Fruit fly (Drosophila melanogaster) whole organism, prepupa: ENCODE data around the gene CAH7.

ENCODE experiments used
- Blimp-1 ChIP-seq: fragments of 200-800 bp; sonication (Bioruptor generic); optimal IDR thresholded peaks from 3 replicates; lab custom pipeline; 2017; ENCODE audit warnings: missing biosample characterization, missing genetic modification characterization, mild to moderate bottlenecking, moderate library complexity, missing genetic modification reagents
- CG31627 ChIP-seq: fragments of 200-800 bp; sonication (Bioruptor generic); optimal IDR thresholded peaks from 3 replicates; lab custom pipeline; 2016; ENCODE audit warnings: missing biosample characterization, missing genetic modification characterization
- CG34406 ChIP-seq: fragments of 200-800 bp; sonication (Bioruptor generic); optimal IDR thresholded peaks from 3 replicates; lab custom pipeline; 2016; ENCODE audit warnings: missing biosample characterization, missing genetic modification characterization
- CG6163 ChIP-seq: fragments of 200-800 bp; sonication (Bioruptor generic); IDR thresholded peaks from 3 replicates; pipeline ENCODE4 v1.3.6; 2022; ENCODE audit warnings: missing biosample characterization, missing genetic modification characterization
- CG6792 ChIP-seq: fragments of 200-800 bp; sonication (Bioruptor generic); optimal IDR thresholded peaks from 3 replicates; lab custom pipeline; 2016; ENCODE audit warnings: missing biosample characterization, missing genetic modification characterization
- CG6854 ChIP-seq: fragments of 200-800 bp; sonication (Bioruptor generic); optimal IDR thresholded peaks from 2 replicates; lab custom pipeline; 2017; ENCODE audit warnings: missing biosample characterization, mild to moderate bottlenecking, missing genetic modification characterization
- CG8632 ChIP-seq: fragments of 200-800 bp; sonication (Bioruptor generic); optimal IDR thresholded peaks from 3 replicates; lab custom pipeline; 2016; ENCODE audit warnings: missing biosample characterization, missing genetic modification characterization
- Ets96B ChIP-seq: fragments of 200-800 bp; optimal IDR thresholded peaks from 2 replicates; lab custom pipeline; 2019; ENCODE audit warnings: missing biosample characterization, mild to moderate bottlenecking, missing genetic modification characterization, moderate library complexity
- OdsH ChIP-seq: fragments of 200-800 bp; sonication (Bioruptor generic); optimal IDR thresholded peaks from 3 replicates; lab custom pipeline; 2016; ENCODE audit warnings: missing biosample characterization, missing genetic modification characterization
- Sox15 ChIP-seq: fragments of 200-800 bp; sonication (Bioruptor generic); optimal IDR thresholded peaks from 3 replicates; lab custom pipeline; 2016; ENCODE audit warnings: missing biosample characterization, missing genetic modification characterization
- lz ChIP-seq: fragments of 200-800 bp; sonication (Bioruptor generic); optimal IDR thresholded peaks from 3 replicates; lab custom pipeline; 2016; ENCODE audit warnings: missing biosample characterization, missing genetic modification characterization

dm6 chr3R:10149667-10150398, 37.8 kb downstream of the CAH7 start:
- TF ChIP-seq Blimp-1 (GFP tag; lab: Kevin White, UChicago), result peak; percentile 78
- TF ChIP-seq OdsH (GFP tag; lab: Kevin White, UChicago), result no peak
- no peak for TF ChIP-seq CG6792 (GFP tag; lab: Kevin White, UChicago)
- no peak for TF ChIP-seq lz (GFP tag; lab: Kevin White, UChicago)
- TF ChIP-seq CG34406 (GFP tag; lab: Kevin White, UChicago), result no peak
- TF ChIP-seq CG31627, result no peak
- 0 out of 3 replicates have a peak, but pooled peaks have one; percentile 22 for TF ChIP-seq CG6163 (GFP tag; lab: Robert Waterston, UW)
- TF ChIP-seq CG8632, result no peak
- no peak for TF ChIP-seq CG6854 (GFP tag; lab: Kevin White, UChicago)
- TF ChIP-seq Sox15, result no peak
- TF ChIP-seq Ets96B (tag; lab: Kevin White, UChicago), result no peak
